Worm (Caenorhabditis elegans) whole organism, L3 larva: ENCODE measurements around the gene cct-1.

Experiments
- R02D3.7 ChIP-seq: fragments of 150-350 bp; optimal IDR thresholded peaks from 2 replicates; lab custom pipeline; 2014; ENCODE audit warnings: missing biosample characterization, missing genetic modification characterization
- ZK546.5 ChIP-seq: sonication (generic microtip); optimal IDR thresholded peaks from 2 replicates; lab custom pipeline; 2017; ENCODE audit warnings: missing biosample characterization, missing genetic modification characterization
- ama-1 ChIP-seq: fragments of 150-350 bp; optimal IDR thresholded peaks from 2 replicates; lab custom pipeline; 2018
- ceh-16 ChIP-seq: sonication (generic microtip); optimal IDR thresholded peaks from 2 replicates; lab custom pipeline; 2017; ENCODE audit warnings: missing biosample characterization, missing genetic modification characterization
- ceh-28 ChIP-seq: fragments of 150-350 bp; optimal IDR thresholded peaks from 2 replicates; lab custom pipeline; 2014; ENCODE audit warnings: missing biosample characterization, missing genetic modification reagents, missing genetic modification characterization
- ceh-82 ChIP-seq: fragments of 150-350 bp; optimal IDR thresholded peaks from 2 replicates; lab custom pipeline; 2014; ENCODE audit warnings: missing biosample characterization, missing genetic modification characterization
- ceh-9 ChIP-seq: sonication (generic microtip); optimal IDR thresholded peaks from 2 replicates; lab custom pipeline; 2018; ENCODE audit warnings: missing biosample characterization, missing genetic modification characterization
- daf-12 ChIP-seq: fragments of 150-350 bp; optimal IDR thresholded peaks from 2 replicates; lab custom pipeline; 2014; ENCODE audit warnings: missing biosample characterization, missing genetic modification reagents, missing genetic modification characterization
- egl-27 ChIP-seq: sonication (generic microtip); optimal IDR thresholded peaks from 4 replicates; lab custom pipeline; 2017; ENCODE audit warnings: missing biosample characterization, missing genetic modification reagents, missing genetic modification characterization
- egl-5 ChIP-seq: fragments of 150-350 bp; optimal IDR thresholded peaks from 2 replicates; lab custom pipeline; 2017; ENCODE audit warnings: missing biosample characterization, missing genetic modification reagents, missing genetic modification characterization, inconsistent platforms
- elt-1 ChIP-seq: fragments of 150-350 bp; optimal IDR thresholded peaks from 2 replicates; lab custom pipeline; 2014; ENCODE audit warnings: missing biosample characterization, missing genetic modification characterization
- elt-2 ChIP-seq: sonication (generic microtip); optimal IDR thresholded peaks from 2 replicates; lab custom pipeline; 2016; ENCODE audit warnings: missing genetic modification reagents, mild to moderate bottlenecking, missing genetic modification characterization, missing compliant biosample characterization
- elt-3 ChIP-seq, 3 experiments: fragments of 150-350 bp in 1 of 3; sonication (generic microtip) in 2 of 3; optimal IDR thresholded peaks; 2 replicates in 2 of 3; 4 replicates in 1 of 3; lab custom pipeline; 2014 to 2017; ENCODE audit warnings: missing biosample characterization in 3 of 3, missing genetic modification characterization in 3 of 3
- eor-1 ChIP-seq, 2 experiments: fragments of 150-350 bp; optimal IDR thresholded peaks; 2 replicates each; lab custom pipeline; 2014 to 2018; ENCODE audit warnings: missing biosample characterization in 2 of 2, missing genetic modification characterization in 2 of 2
- fkh-10 ChIP-seq: sonication (generic microtip); optimal IDR thresholded peaks from 2 replicates; lab custom pipeline; 2017; ENCODE audit warnings: missing biosample characterization, missing genetic modification reagents, missing genetic modification characterization
- fkh-2 ChIP-seq: fragments of 150-350 bp; optimal IDR thresholded peaks from 2 replicates; lab custom pipeline; 2014; ENCODE audit warnings: missing biosample characterization, missing genetic modification reagents, missing genetic modification characterization
- hmg-11 ChIP-seq: sonication (generic microtip); optimal IDR thresholded peaks from 2 replicates; lab custom pipeline; 2016; ENCODE audit warnings: missing genetic modification characterization, missing compliant biosample characterization
- jun-1 ChIP-seq: fragments of 150-350 bp; optimal IDR thresholded peaks from 2 replicates; lab custom pipeline; 2014; ENCODE audit warnings: missing biosample characterization, missing genetic modification reagents, missing genetic modification characterization
- lin-15B ChIP-seq: fragments of 150-350 bp; optimal IDR thresholded peaks from 2 replicates; lab custom pipeline; 2014; ENCODE audit warnings: missing biosample characterization, missing genetic modification characterization
- lin-39 ChIP-seq: fragments of 150-350 bp; optimal IDR thresholded peaks from 2 replicates; lab custom pipeline; 2018; ENCODE audit warnings: missing biosample characterization, missing genetic modification reagents, missing genetic modification characterization
- lsy-12 ChIP-seq: sonication (generic microtip); optimal IDR thresholded peaks from 2 replicates; lab custom pipeline; 2016; ENCODE audit warnings: mild to moderate bottlenecking, missing genetic modification characterization, missing compliant biosample characterization
- mdl-1 ChIP-seq: fragments of 150-350 bp; optimal IDR thresholded peaks from 2 replicates; lab custom pipeline; 2014; ENCODE audit warnings: missing biosample characterization, missing genetic modification characterization
- mml-1 ChIP-seq: fragments of 150-350 bp; sonication (generic microtip); optimal IDR thresholded peaks from 3 replicates; lab custom pipeline; 2014; ENCODE audit warnings: missing biosample characterization, missing genetic modification characterization
- nfya-1 ChIP-seq: sonication (generic microtip); optimal IDR thresholded peaks from 2 replicates; lab custom pipeline; 2017; ENCODE audit warnings: missing genetic modification characterization, mild to moderate bottlenecking, missing compliant biosample characterization, antibody characterized with exemption, moderate library complexity; ENCODE audit not compliant: insufficient read depth
- nhr-11 ChIP-seq: fragments of 150-350 bp; optimal IDR thresholded peaks from 2 replicates; lab custom pipeline; 2014; ENCODE audit warnings: missing biosample characterization, missing genetic modification characterization
- nhr-23 ChIP-seq: fragments of 150-350 bp; optimal IDR thresholded peaks from 2 replicates; lab custom pipeline; 2014; ENCODE audit warnings: missing biosample characterization, missing genetic modification reagents, missing genetic modification characterization
- nhr-237 ChIP-seq: fragments of 150-350 bp; optimal IDR thresholded peaks from 2 replicates; lab custom pipeline; 2014; ENCODE audit warnings: missing biosample characterization, missing genetic modification characterization
- nhr-25 ChIP-seq: sonication (generic microtip); optimal IDR thresholded peaks from 2 replicates; lab custom pipeline; 2017; ENCODE audit warnings: missing biosample characterization, missing genetic modification characterization
- nhr-43 ChIP-seq: sonication (generic microtip); optimal IDR thresholded peaks from 2 replicates; lab custom pipeline; 2016; ENCODE audit warnings: mild to moderate bottlenecking, missing genetic modification characterization, missing compliant biosample characterization; ENCODE audit not compliant: poor library complexity, severe bottlenecking
- nhr-76 ChIP-seq: fragments of 150-350 bp; sonication (generic microtip); optimal IDR thresholded peaks from 5 replicates; lab custom pipeline; 2014; ENCODE audit warnings: missing biosample characterization, missing genetic modification characterization
- pha-4 ChIP-seq: fragments of 150-350 bp; optimal IDR thresholded peaks from 2 replicates; lab custom pipeline; 2014; ENCODE audit warnings: missing biosample characterization, missing genetic modification reagents, missing genetic modification characterization
- snpc-4 ChIP-seq: fragments of 150-350 bp; optimal IDR thresholded peaks from 2 replicates; lab custom pipeline; 2014; ENCODE audit warnings: missing biosample characterization, missing genetic modification characterization
- tbx-2 ChIP-seq: sonication (generic microtip); optimal IDR thresholded peaks from 2 replicates; lab custom pipeline; 2016; ENCODE audit warnings: mild to moderate bottlenecking, missing genetic modification characterization, missing compliant biosample characterization
- unc-62 ChIP-seq: fragments of 150-350 bp; sonication (generic microtip); optimal IDR thresholded peaks from 4 replicates; lab custom pipeline; 2014; ENCODE audit warnings: missing biosample characterization, missing genetic modification reagents, missing genetic modification characterization
- zag-1 ChIP-seq: fragments of 150-350 bp; optimal IDR thresholded peaks from 2 replicates; lab custom pipeline; 2014; ENCODE audit warnings: missing biosample characterization, missing genetic modification characterization
- ztf-11 ChIP-seq: fragments of 150-350 bp; optimal IDR thresholded peaks from 2 replicates; lab custom pipeline; 2014; ENCODE audit warnings: missing biosample characterization, missing genetic modification characterization
- ztf-4 ChIP-seq: fragments of 150-350 bp; optimal IDR thresholded peaks from 2 replicates; lab custom pipeline; 2014; ENCODE audit warnings: missing biosample characterization, missing genetic modification characterization

Gene cct-1

ce11 chrII:8214367-8214766, 29.1 kb downstream of the cct-1 start, which contains the start of gene M110.10:
Gene M110.10, minus strand, starts transcription at chrII:8214467.
- peak; percentile 7 for TF ChIP-seq pha-4 (tag; lab: Kevin White, UChicago)
- TF ChIP-seq nhr-11 (tag; lab: Kevin White, UChicago), result no peak

- no peak for TF ChIP-seq ZK546.5
- peak; percentile 67 for TF ChIP-seq egl-5
- no peak for TF ChIP-seq nhr-25 (tag; lab: Kevin White, UChicago)
- no peak for TF ChIP-seq nhr-76
- TF ChIP-seq jun-1 (tag; lab: Kevin White, UChicago), result peak; percentile 4
- peak; percentile 70 for TF ChIP-seq lin-39
- TF ChIP-seq snpc-4 (tag; lab: Kevin White, UChicago), result peak; percentile 50
- TF ChIP-seq ceh-82 (tag; lab: Kevin White, UChicago), result no peak
- peak; percentile 80 for TF ChIP-seq pha-4 (tag; lab: Kevin White, UChicago)
- peak; percentile 76 for TF ChIP-seq nfya-1
- peak; percentile 73 for TF ChIP-seq nhr-23 (tag; lab: Kevin White, UChicago)
- TF ChIP-seq R02D3.7 (tag; lab: Kevin White, UChicago), result peak; percentile 93
- TF ChIP-seq tbx-2 (tag; lab: Kevin White, UChicago), result no peak
- TF ChIP-seq ceh-9 (tag; lab: Kevin White, UChicago), result no peak
- peak; percentile 14 for TF ChIP-seq elt-2 (tag; lab: Kevin White, UChicago)
- TF ChIP-seq lin-15B (tag; lab: Kevin White, UChicago), result peak; percentile 65
- no peak for TF ChIP-seq nhr-237 (tag; lab: Kevin White, UChicago)
- TF ChIP-seq nhr-43, result no peak
- peak; percentile 71 for TF ChIP-seq hmg-11 (tag; lab: Kevin White, UChicago)
- peak; percentile 69 for TF ChIP-seq ceh-28 (tag; lab: Kevin White, UChicago)
Observed at ce11 chrII:8216433-8216832, 31.2 kb downstream of the cct-1 start, which contains the start of gene M110.3. Gene M110.3, minus strand, starts transcription at chrII:8216616.

- no peak for TF ChIP-seq lsy-12 (tag; lab: Kevin White, UChicago)
- no peak for TF ChIP-seq mdl-1 (tag; lab: Kevin White, UChicago)
- no peak for TF ChIP-seq eor-1 (tag; optimal IDR thresholded peaks at IDR 0.05; lab: Kevin White, UChicago)
- no peak for TF ChIP-seq pha-4 (tag; lab: Kevin White, UChicago)
- no peak for TF ChIP-seq lin-15B (tag; lab: Kevin White, UChicago)
- no peak for TF ChIP-seq ama-1
- no peak for TF ChIP-seq ZK546.5
- no peak for TF ChIP-seq nhr-76
- TF ChIP-seq ztf-11 (tag; lab: Kevin White, UChicago), result no peak
- no peak for TF ChIP-seq zag-1 (tag; lab: Kevin White, UChicago)
- no peak for TF ChIP-seq ceh-82 (tag; lab: Kevin White, UChicago)
- TF ChIP-seq daf-12 (tag; lab: Kevin White, UChicago), result no peak
- TF ChIP-seq ceh-16 (tag; lab: Kevin White, UChicago), result no peak
Observed at ce11 chrII:8216922-8217321, 31.7 kb downstream of the cct-1 start, which contains the start of gene ifg-1. Gene ifg-1, plus strand, starts transcription at chrII:8217222.

ce11 chrII:8218266-8218665, 33.0 kb downstream of the cct-1 start:
- TF ChIP-seq elt-2 (tag; lab: Kevin White, UChicago) (no peak), fkh-10 (no peak), daf-12 (tag; lab: Kevin White, UChicago) (no peak), elt-1 (tag; lab: Kevin White, UChicago) (no peak), egl-5 (no peak), ceh-28 (tag; lab: Kevin White, UChicago) (no peak), snpc-4 (tag; lab: Kevin White, UChicago) (no peak), ztf-11 (tag; lab: Kevin White, UChicago) (no peak), elt-3 (tag; optimal IDR thresholded peaks at IDR 0.05; lab: Kevin White, UChicago) (no peak), ztf-4 (tag; lab: Kevin White, UChicago) (no peak), tbx-2 (tag; lab: Kevin White, UChicago) (no peak), ceh-9 (tag; lab: Kevin White, UChicago) (no peak), unc-62 (GFP tag; lab: Kevin White, UChicago) (no peak), egl-27 (tag; lab: Kevin White, UChicago) (no peak), mml-1 (tag; lab: Kevin White, UChicago) (no peak), hmg-11 (tag; lab: Kevin White, UChicago) (no peak), fkh-2 (tag; lab: Kevin White, UChicago) (no peak)
